Worm (Caenorhabditis elegans): ENCODE results near the gene T13H5.1.

The T13H5.1 gene

ce11 chrII:8480166-8480565 lies 28.7 kb downstream of the T13H5.1 start, which contains the start of gene lact-4:
Gene lact-4 (minus strand): TSS chrII:8480478.
- TF ChIP-seq bed-3 (GFP tag; optimal IDR thresholded peaks at IDR 0.05) (no peak), nhr-237 (tag; optimal IDR thresholded peaks at IDR 0.05) (no peak), ceh-83 (GFP tag; optimal IDR thresholded peaks at IDR 0.05) (no peak), ztf-11 (tag; optimal IDR thresholded peaks at IDR 0.05) (no peak), blmp-1 (tag; optimal IDR thresholded peaks at IDR 0.05) (no peak), sptf-1 (tag; optimal IDR thresholded peaks at IDR 0.05) (no peak), unc-62 (GFP tag; optimal IDR thresholded peaks at IDR 0.05) (no peak), ceh-39 (tag; optimal IDR thresholded peaks at IDR 0.05) (no peak), nhr-12 (tag; optimal IDR thresholded peaks at IDR 0.05) (no peak), mep-1 (tag; optimal IDR thresholded peaks at IDR 0.05) (no peak), nhr-28 (tag; optimal IDR thresholded peaks at IDR 0.05) (no peak), cnd-1 (tag; optimal IDR thresholded peaks at IDR 0.05) (no peak)

ce11 chrII:8479337-8479736 lies 29.5 kb downstream of the T13H5.1 start:
- TF ChIP-seq elt-3 (tag; optimal IDR thresholded peaks at IDR 0.05): no peak
- TF ChIP-seq nhr-237 (tag; optimal IDR thresholded peaks at IDR 0.05): no peak
- no peak for TF ChIP-seq ceh-39 (tag; optimal IDR thresholded peaks at IDR 0.05)
- no peak for TF ChIP-seq lin-32 (GFP tag; optimal IDR thresholded peaks at IDR 0.05)
- TF ChIP-seq sem-2 (GFP tag; optimal IDR thresholded peaks at IDR 0.05): no peak
- TF ChIP-seq blmp-1 (tag; optimal IDR thresholded peaks at IDR 0.05): no peak

- TF ChIP-seq elt-1 (tag; optimal IDR thresholded peaks at IDR 0.05; ENCODE audit: borderline replicate concordance, insufficient read depth): no peak
- TF ChIP-seq nhr-2 (tag; optimal IDR thresholded peaks at IDR 0.05): no peak
- TF ChIP-seq nhr-237 (tag; optimal IDR thresholded peaks at IDR 0.05): no peak
- TF ChIP-seq ceh-39 (tag; optimal IDR thresholded peaks at IDR 0.05): no peak
- no peak for TF ChIP-seq unc-39 (tag; optimal IDR thresholded peaks at IDR 0.05)
- TF ChIP-seq tbx-8 (GFP tag; optimal IDR thresholded peaks at IDR 0.05): no peak
- no peak for TF ChIP-seq mab-5 (tag; optimal IDR thresholded peaks at IDR 0.05)
These were observed 33.5 kb downstream of the T13H5.1 start, which contains the start of the genes M05D6.1 and M05D6.3 for ce11 chrII:8475306-8475822. Gene M05D6.1 (minus strand): TSS chrII:8475406. Gene M05D6.3 (plus strand): TSS chrII:8475772.

- TF ChIP-seq M03D4.4 (tag; optimal IDR thresholded peaks at IDR 0.05): no peak
- TF ChIP-seq unc-120 (tag; optimal IDR thresholded peaks at IDR 0.05; ENCODE audit: poor library complexity, severe bottlenecking): no peak
- no peak for TF ChIP-seq ceh-83 (GFP tag; optimal IDR thresholded peaks at IDR 0.05)
- TF ChIP-seq lin-13 (tag; optimal IDR thresholded peaks at IDR 0.05): no peak
- no peak for TF ChIP-seq flh-1 (GFP tag; optimal IDR thresholded peaks at IDR 0.05)
- TF ChIP-seq sptf-1 (tag; optimal IDR thresholded peaks at IDR 0.05): no peak
- TF ChIP-seq ham-2 (GFP tag; optimal IDR thresholded peaks at IDR 0.05): no peak
- TF ChIP-seq ztf-11 (tag; optimal IDR thresholded peaks at IDR 0.05): no peak
- no peak for TF ChIP-seq nhr-12 (tag; optimal IDR thresholded peaks at IDR 0.05)
- TF ChIP-seq nhr-76 (tag; optimal IDR thresholded peaks at IDR 0.05): no peak
- TF ChIP-seq mep-1 (tag; optimal IDR thresholded peaks at IDR 0.05): no peak
- no peak for TF ChIP-seq zip-8 (tag; optimal IDR thresholded peaks at IDR 0.05)
These were observed 35.9 kb downstream of the T13H5.1 start for ce11 chrII:8472916-8473315.

- TF ChIP-seq ceh-83 (GFP tag; optimal IDR thresholded peaks at IDR 0.05) (no peak), hlh-1 (tag; optimal IDR thresholded peaks at IDR 0.05) (no peak), nhr-2 (tag; optimal IDR thresholded peaks at IDR 0.05) (no peak), flh-1 (GFP tag; optimal IDR thresholded peaks at IDR 0.05) (no peak), lin-13 (tag; optimal IDR thresholded peaks at IDR 0.05) (no peak), snpc-4 (tag; optimal IDR thresholded peaks at IDR 0.05) (no peak), sptf-1 (tag; optimal IDR thresholded peaks at IDR 0.05) (no peak), zip-8 (tag; optimal IDR thresholded peaks at IDR 0.05) (no peak), mls-2 (tag; optimal IDR thresholded peaks at IDR 0.05) (no peak), mep-1 (tag; optimal IDR thresholded peaks at IDR 0.05) (no peak), ces-1 (GFP tag; optimal IDR thresholded peaks at IDR 0.05) (no peak), elt-1 (tag; optimal IDR thresholded peaks at IDR 0.05; ENCODE audit: borderline replicate concordance, insufficient read depth) (no peak), ceh-39 (tag; optimal IDR thresholded peaks at IDR 0.05) (no peak), nhr-76 (tag; optimal IDR thresholded peaks at IDR 0.05) (no peak), sem-2 (GFP tag; optimal IDR thresholded peaks at IDR 0.05) (no peak), unc-120 (tag; optimal IDR thresholded peaks at IDR 0.05; ENCODE audit: poor library complexity, severe bottlenecking) (no peak), M03D4.4 (tag; optimal IDR thresholded peaks at IDR 0.05) (no peak), cnd-1 (tag; optimal IDR thresholded peaks at IDR 0.05) (no peak)
These were observed 37.7 kb downstream of the T13H5.1 start, which contains the start of gene M05D6.8 for ce11 chrII:8471139-8471538. Gene M05D6.8 (minus strand): TSS chrII:8471239.
